Fruit fly (Drosophila melanogaster): ENCODE measurements around the gene CG9515.
A peak's percentile ranks its signal among the peaks of the same experiment; 100 is the strongest.

The CG9515 gene

DNA sequence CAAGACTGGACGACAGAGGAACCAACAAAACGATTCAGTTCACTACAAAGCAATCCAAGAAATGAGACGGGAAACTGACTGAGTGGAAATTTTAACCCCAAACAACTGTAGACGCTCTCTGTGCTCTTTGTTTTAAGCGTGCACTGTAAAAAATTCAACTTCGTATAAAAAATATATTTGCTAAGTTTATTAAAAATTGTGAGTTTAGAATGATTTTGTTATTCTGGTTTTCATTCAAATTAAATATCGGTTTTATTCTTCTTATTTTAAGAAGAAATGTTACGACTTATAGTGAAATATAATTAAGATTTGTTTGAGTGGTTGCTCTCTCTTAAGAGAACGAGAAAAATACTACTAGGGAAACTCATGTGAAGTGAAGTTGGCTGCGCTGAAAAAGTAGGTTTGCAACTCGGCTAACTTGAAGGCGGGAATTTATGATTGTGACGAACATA lies 15.0 kb upstream of the CG9515 start (continued):
- TF ChIP-seq Ada2b (GFP tag; IDR thresholded peaks at IDR 0.05) (peak; percentile 98), Rfx (GFP tag; IDR thresholded peaks at IDR 0.05) (peak; percentile 96), HLHmδ (GFP tag; optimal IDR thresholded peaks at IDR 0.05) (peak; percentile 77), CG1529 (GFP tag; optimal IDR thresholded peaks at IDR 0.05) (peak; percentile 84), Mad (GFP tag; optimal IDR thresholded peaks at IDR 0.05) (peak; percentile 84), Xrp1 (GFP tag; IDR thresholded peaks at IDR 0.05) (peak; percentile 99), pb (GFP tag; optimal IDR thresholded peaks at IDR 0.05) (peak; percentile 80), CG32767 (GFP tag; IDR thresholded peaks at IDR 0.05) (peak; percentile 98), nom (GFP tag; optimal IDR thresholded peaks at IDR 0.05) (no peak), CG30431 (GFP tag; optimal IDR thresholded peaks at IDR 0.05) (peak; percentile 82), otp (GFP tag; IDR thresholded peaks at IDR 0.05) (peak; percentile 97), CG12219 (GFP tag; optimal IDR thresholded peaks at IDR 0.05) (peak; percentile 93), PHDP (tag; optimal IDR thresholded peaks at IDR 0.05) (peak; percentile 95), Dip2 (GFP tag; IDR thresholded peaks at IDR 0.05) (0 out of 2 replicates have a peak, but pooled peaks have one; percentile 22), CG7786 (GFP tag; optimal IDR thresholded peaks at IDR 0.05) (peak; percentile 89), aop (GFP tag; IDR thresholded peaks at IDR 0.05) (peak; percentile 79), Camta (GFP tag; optimal IDR thresholded peaks at IDR 0.05) (peak; percentile 98), CG7987 (GFP tag; optimal IDR thresholded peaks at IDR 0.05) (peak; percentile 91), zfh2 (GFP tag; optimal IDR thresholded peaks at IDR 0.05) (peak; percentile 79), sd (tag; optimal IDR thresholded peaks at IDR 0.05) (peak; percentile 76), Rx (GFP tag; IDR thresholded peaks at IDR 0.05) (peak; percentile 94), lmd (GFP tag; IDR thresholded peaks at IDR 0.05) (peak; percentile 97), Aef1 (GFP tag; IDR thresholded peaks at IDR 0.05) (peak; percentile 98), lola (GFP tag; optimal IDR thresholded peaks at IDR 0.05) (peak in 1 of 3 experiments; percentile 99), CG6175 (GFP tag; IDR thresholded peaks at IDR 0.05) (peak; percentile 94), ken (GFP tag; IDR thresholded peaks at IDR 0.05) (peak; percentile 97), B-H2 (GFP tag; optimal IDR thresholded peaks at IDR 0.05) (peak; percentile 84), CG18599 (GFP tag; optimal IDR thresholded peaks at IDR 0.05) (peak; percentile 95), chinmo (GFP tag; IDR thresholded peaks at IDR 0.05; ENCODE audit: partially characterized antibody) (no peak), Oaz (GFP tag; IDR thresholded peaks at IDR 0.05) (peak; percentile 93), D (optimal IDR thresholded peaks at IDR 0.05) (no peak), D (GFP tag; optimal IDR thresholded peaks at IDR 0.05) (peak; percentile 90), CG10959 (GFP tag; IDR thresholded peaks at IDR 0.05) (peak; percentile 98), CG6683 (GFP tag; optimal IDR thresholded peaks at IDR 0.05) (peak; percentile 80), Side (GFP tag; optimal IDR thresholded peaks at IDR 0.05) (peak; percentile 96), tio (GFP tag; optimal IDR thresholded peaks at IDR 0.05) (peak; percentile 92), sens (GFP tag) (peak; percentile 100), CG9727 (GFP tag; optimal IDR thresholded peaks at IDR 0.05) (peak; percentile 96), CG32532 (GFP tag; IDR thresholded peaks at IDR 0.05) (peak; percentile 97), BEAF-32 (GFP tag; optimal IDR thresholded peaks at IDR 0.05) (no peak), Hand (GFP tag; optimal IDR thresholded peaks at IDR 0.05) (peak; percentile 62), CG5245 (GFP tag; optimal IDR thresholded peaks at IDR 0.05) (peak; percentile 85), Pdp1 (GFP tag; optimal IDR thresholded peaks at IDR 0.05) (peak; percentile 91 to 96), Stat92E (GFP tag; optimal IDR thresholded peaks at IDR 0.05) (peak in 1 of 3 experiments; percentile 66), ro (GFP tag; IDR thresholded peaks at IDR 0.05) (peak; percentile 96), Usf (GFP tag; optimal IDR thresholded peaks at IDR 0.05) (peak; percentile 85), CTCF (GFP tag; optimal IDR thresholded peaks at IDR 0.05) (peak; percentile 56), Oli (tag; optimal IDR thresholded peaks at IDR 0.05) (peak; percentile 91), CG4730 (GFP tag; IDR thresholded peaks at IDR 0.05) (peak; percentile 97), CG17359 (tag; optimal IDR thresholded peaks at IDR 0.05) (peak; percentile 93), CG10654 (GFP tag; optimal IDR thresholded peaks at IDR 0.05) (peak; percentile 90)
